Worm (Caenorhabditis elegans) whole organism, L2 larva: Measurements from ENCODE around the gene taf-7.2.

Source experiments
- C34F6.9 ChIP-seq: fragments of 150-350 bp; optimal IDR thresholded peaks from 2 replicates; lab custom pipeline; 2014; ENCODE audit warnings: missing biosample characterization, missing genetic modification characterization
- F13H6.1 ChIP-seq: sonication (generic microtip); optimal IDR thresholded peaks from 2 replicates; lab custom pipeline; 2016; ENCODE audit warnings: missing genetic modification characterization, missing compliant biosample characterization
- R02D3.7 ChIP-seq: fragments of 150-350 bp; optimal IDR thresholded peaks from 2 replicates; lab custom pipeline; 2014; ENCODE audit warnings: missing biosample characterization, missing genetic modification characterization
- ZK546.5 ChIP-seq: sonication (generic microtip); optimal IDR thresholded peaks from 2 replicates; lab custom pipeline; 2017; ENCODE audit warnings: missing biosample characterization, missing genetic modification characterization
- alr-1 ChIP-seq: fragments of 150-350 bp; optimal IDR thresholded peaks from 2 replicates; lab custom pipeline; 2014; ENCODE audit warnings: missing biosample characterization, missing genetic modification characterization
- aly-2 ChIP-seq: fragments of 150-350 bp; optimal IDR thresholded peaks from 2 replicates; lab custom pipeline; 2014; ENCODE audit warnings: missing biosample characterization, missing genetic modification characterization
- ama-1 ChIP-seq: fragments of 150-350 bp; optimal IDR thresholded peaks from 2 replicates; lab custom pipeline; 2018; ENCODE audit warnings: inconsistent platforms
- blmp-1 ChIP-seq: sonication (generic microtip); optimal IDR thresholded peaks from 2 replicates; lab custom pipeline; 2017; ENCODE audit warnings: missing genetic modification characterization, mild to moderate bottlenecking, missing compliant biosample characterization, antibody characterized with exemption, moderate library complexity; ENCODE audit not compliant: insufficient read depth
- ceh-16 ChIP-seq: fragments of 150-350 bp; optimal IDR thresholded peaks from 2 replicates; lab custom pipeline; 2014; ENCODE audit warnings: missing biosample characterization, missing genetic modification characterization
- crh-2 ChIP-seq: sonication (generic microtip); optimal IDR thresholded peaks from 2 replicates; lab custom pipeline; 2017; ENCODE audit warnings: missing biosample characterization, missing genetic modification characterization
- dmd-4 ChIP-seq: sonication (generic microtip); optimal IDR thresholded peaks from 2 replicates; lab custom pipeline; 2017; ENCODE audit warnings: missing biosample characterization, missing genetic modification characterization
- egl-27 ChIP-seq: sonication (generic microtip); optimal IDR thresholded peaks from 3 replicates; lab custom pipeline; 2017; ENCODE audit warnings: missing biosample characterization, missing genetic modification reagents, missing genetic modification characterization
- fos-1 ChIP-seq: fragments of 150-350 bp; optimal IDR thresholded peaks from 2 replicates; lab custom pipeline; 2014; ENCODE audit warnings: missing biosample characterization, missing genetic modification characterization
- lin-11 ChIP-seq: fragments of 150-350 bp; sonication (generic microtip); optimal IDR thresholded peaks from 2 replicates; lab custom pipeline; 2014; ENCODE audit warnings: missing biosample characterization, missing genetic modification characterization, inconsistent platforms, mixed read lengths
- lin-39 ChIP-seq: fragments of 150-350 bp; optimal IDR thresholded peaks from 2 replicates; lab custom pipeline; 2014; ENCODE audit warnings: missing biosample characterization, missing genetic modification reagents, missing genetic modification characterization
- lsy-2 ChIP-seq, 2 experiments: fragments of 150-350 bp in 1 of 2; sonication (generic microtip) in 1 of 2; optimal IDR thresholded peaks; 2 replicates each; lab custom pipeline; 2014 to 2017; ENCODE audit warnings: missing biosample characterization in 2 of 2, missing genetic modification characterization in 2 of 2
- mdl-1 ChIP-seq, 2 experiments: fragments of 150-350 bp in 1 of 2; sonication (generic microtip) in 1 of 2; optimal IDR thresholded peaks; 2 replicates each; lab custom pipeline; 2017; ENCODE audit warnings: missing biosample characterization in 2 of 2, missing genetic modification characterization in 2 of 2
- nhr-10 ChIP-seq: sonication (generic microtip); optimal IDR thresholded peaks from 2 replicates; lab custom pipeline; 2017; ENCODE audit warnings: missing biosample characterization, missing genetic modification characterization
- nhr-12 ChIP-seq: fragments of 150-350 bp; optimal IDR thresholded peaks from 2 replicates; lab custom pipeline; 2014; ENCODE audit warnings: missing biosample characterization, missing genetic modification characterization
- nhr-129 ChIP-seq: fragments of 150-350 bp; optimal IDR thresholded peaks from 2 replicates; lab custom pipeline; 2014; ENCODE audit warnings: missing biosample characterization, missing genetic modification characterization
- nhr-21 ChIP-seq: fragments of 150-350 bp; optimal IDR thresholded peaks from 2 replicates; lab custom pipeline; 2014; ENCODE audit warnings: missing biosample characterization, missing genetic modification characterization
- nhr-23 ChIP-seq: fragments of 150-350 bp; optimal IDR thresholded peaks from 2 replicates; lab custom pipeline; 2014; ENCODE audit warnings: missing biosample characterization, missing genetic modification reagents, missing genetic modification characterization
- nhr-25 ChIP-seq: fragments of 150-350 bp; sonication (generic microtip); optimal IDR thresholded peaks from 3 replicates; lab custom pipeline; 2014; ENCODE audit warnings: missing biosample characterization, missing genetic modification characterization
- nhr-6 ChIP-seq: fragments of 150-350 bp; optimal IDR thresholded peaks from 2 replicates; lab custom pipeline; 2014; ENCODE audit warnings: missing biosample characterization, missing genetic modification characterization
- peb-1 ChIP-seq: fragments of 150-350 bp; optimal IDR thresholded peaks from 2 replicates; lab custom pipeline; 2014; ENCODE audit warnings: missing biosample characterization, missing genetic modification characterization
- sem-4 ChIP-seq: fragments of 150-350 bp; optimal IDR thresholded peaks from 2 replicates; lab custom pipeline; 2014; ENCODE audit warnings: missing biosample characterization, missing genetic modification reagents, missing genetic modification characterization
- sma-3 ChIP-seq: sonication (generic microtip); optimal IDR thresholded peaks from 2 replicates; lab custom pipeline; 2016; ENCODE audit warnings: missing genetic modification reagents, missing genetic modification characterization, missing compliant biosample characterization
- sma-9 ChIP-seq, 2 experiments: fragments of 150-350 bp in 1 of 2; sonication (generic microtip) in 1 of 2; optimal IDR thresholded peaks; 2 replicates each; lab custom pipeline; 2014 to 2016; ENCODE audit warnings: missing genetic modification characterization in 2 of 2, mild to moderate bottlenecking in 1 of 2, missing biosample characterization in 1 of 2, missing compliant biosample characterization in 1 of 2, missing genetic modification reagents in 1 of 2, moderate library complexity in 1 of 2
- snpc-4 ChIP-seq: fragments of 150-350 bp; optimal IDR thresholded peaks from 2 replicates; lab custom pipeline; 2014; ENCODE audit warnings: missing biosample characterization, missing genetic modification characterization
- unc-39 ChIP-seq: fragments of 150-350 bp; optimal IDR thresholded peaks from 2 replicates; lab custom pipeline; 2014; ENCODE audit warnings: missing biosample characterization, missing genetic modification characterization
- unc-55 ChIP-seq: fragments of 150-350 bp; sonication (generic microtip); optimal IDR thresholded peaks from 3 replicates; lab custom pipeline; 2014; ENCODE audit warnings: missing biosample characterization, missing genetic modification reagents, missing genetic modification characterization
- unc-62 ChIP-seq: fragments of 150-350 bp; optimal IDR thresholded peaks from 2 replicates; lab custom pipeline; 2014; ENCODE audit warnings: missing biosample characterization, missing genetic modification reagents, missing genetic modification characterization
- zag-1 ChIP-seq: fragments of 150-350 bp; optimal IDR thresholded peaks from 2 replicates; lab custom pipeline; 2014; ENCODE audit warnings: missing biosample characterization, missing genetic modification characterization
- ztf-1 ChIP-seq: fragments of 200-800 bp; sonication (Bioruptor generic); conservative IDR thresholded peaks from 2 replicates; pipeline ENCODE4 v1.3.6; 2022; ENCODE audit warnings: missing genetic modification characterization, missing compliant biosample characterization

Gene taf-7.2

ce11 chrIII:12668821-12669220, 4.4 kb downstream of the taf-7.2 start:
- no peak for TF ChIP-seq blmp-1 (tag; lab: Kevin White, UChicago)
- no peak for TF ChIP-seq dmd-4 (tag; lab: Kevin White, UChicago)
- no peak for TF ChIP-seq sma-9 (GFP tag; optimal IDR thresholded peaks at IDR 0.05; lab: Kevin White, UChicago)
- no peak for TF ChIP-seq sma-9 (tag; optimal IDR thresholded peaks at IDR 0.05; lab: Kevin White, UChicago)
- TF ChIP-seq R02D3.7, result no peak
- TF ChIP-seq crh-2 (tag; lab: Kevin White, UChicago), result no peak
- no peak for TF ChIP-seq nhr-12
- no peak for TF ChIP-seq ZK546.5 (tag; lab: Kevin White, UChicago)
- TF ChIP-seq nhr-21, result no peak
- TF ChIP-seq zag-1 (tag; lab: Kevin White, UChicago), result no peak
- no peak for TF ChIP-seq unc-62 (GFP tag; lab: Kevin White, UChicago)
- TF ChIP-seq sma-3, result no peak
- no peak for TF ChIP-seq ceh-16 (tag; lab: Kevin White, UChicago)
- no peak for TF ChIP-seq F13H6.1
- no peak for TF ChIP-seq aly-2 (tag; lab: Kevin White, UChicago)

DNA sequence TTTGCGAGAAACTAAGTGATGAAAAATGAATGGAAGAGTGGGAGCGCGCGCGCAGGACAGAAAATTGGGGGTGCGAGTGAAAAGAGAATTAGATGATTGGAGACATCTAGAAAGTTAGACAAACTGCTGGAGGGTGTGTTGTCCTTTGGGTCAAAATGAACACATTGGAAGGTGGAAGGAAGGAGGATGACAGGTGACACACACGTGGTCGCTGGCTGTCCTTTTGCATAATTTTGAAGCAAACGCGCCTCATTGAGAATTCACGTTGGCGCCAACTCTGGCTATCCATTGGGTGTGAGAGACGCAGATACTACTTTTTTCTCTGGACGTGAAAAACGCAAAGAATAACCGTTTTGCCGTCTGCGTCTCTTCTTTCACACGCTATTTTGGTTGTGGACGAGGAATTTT, 7.7 kb downstream of the taf-7.2 start:
- TF ChIP-seq nhr-25 (tag; lab: Kevin White, UChicago) (peak; percentile 42), lsy-2 (tag; optimal IDR thresholded peaks at IDR 0.05; lab: Kevin White, UChicago) (peak in 1 of 2 experiments; percentile 7), C34F6.9 (peak; percentile 38), nhr-21 (peak; percentile 24), nhr-129 (tag; lab: Kevin White, UChicago) (peak; percentile 72), fos-1 (tag; lab: Kevin White, UChicago) (peak; percentile 3), unc-55 (peak; percentile 3)

DNA sequence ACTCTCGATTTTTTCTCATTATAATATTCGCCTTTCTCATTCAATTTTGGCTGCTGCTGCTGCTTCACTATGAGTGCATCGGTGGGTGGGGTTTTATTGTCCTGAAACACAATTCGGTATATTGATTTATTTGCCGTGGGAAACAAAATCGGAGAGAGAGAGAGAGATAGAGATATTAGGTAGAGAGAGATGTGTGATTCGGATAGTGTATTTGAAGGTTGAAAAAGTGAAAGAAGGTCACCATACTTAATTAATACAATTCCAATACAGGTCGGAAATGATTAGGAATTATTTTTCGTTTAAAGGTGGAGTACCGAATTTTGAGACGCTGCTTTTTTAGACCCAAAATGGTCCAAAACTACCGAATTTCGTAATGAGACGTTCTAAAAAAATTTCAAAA, 11.0 kb downstream of the taf-7.2 start, which contains the start of gene tpst-1:
TSS of gene tpst-1 (minus strand) at position 101 of the 400 bp plus-strand sequence.
- TF ChIP-seq snpc-4 (tag; lab: Kevin White, UChicago) (no peak), peb-1 (tag; lab: Kevin White, UChicago) (no peak), ama-1 (lab: Kevin White, UChicago) (no peak), nhr-23 (tag; lab: Kevin White, UChicago) (no peak), mdl-1 (tag; optimal IDR thresholded peaks at IDR 0.05; lab: Kevin White, UChicago) (no peak), unc-62 (GFP tag; lab: Kevin White, UChicago) (no peak), ceh-16 (tag; lab: Kevin White, UChicago) (no peak), egl-27 (tag; lab: Kevin White, UChicago) (no peak), unc-55 (no peak), lin-11 (tag; lab: Kevin White, UChicago) (no peak), ztf-1 (GFP tag; lab: Robert Waterston, UW) (no peak), nhr-10 (tag; lab: Kevin White, UChicago) (no peak), aly-2 (tag; lab: Kevin White, UChicago) (no peak), fos-1 (tag; lab: Kevin White, UChicago) (no peak), blmp-1 (tag; lab: Kevin White, UChicago) (no peak), nhr-21 (no peak), lin-39 (tag; lab: Kevin White, UChicago) (no peak)

- no peak for TF ChIP-seq nhr-6 (tag; lab: Kevin White, UChicago)
These were observed 14.6 kb downstream of the taf-7.2 start for ce11 chrIII:12658649-12659048.

- TF ChIP-seq unc-62 (GFP tag; lab: Kevin White, UChicago), result no peak
- TF ChIP-seq egl-27 (tag; lab: Kevin White, UChicago), result no peak
- no peak for TF ChIP-seq sem-4
- no peak for TF ChIP-seq ztf-1 (GFP tag; lab: Robert Waterston, UW)
- no peak for TF ChIP-seq mdl-1 (tag; optimal IDR thresholded peaks at IDR 0.05; lab: Kevin White, UChicago)
- TF ChIP-seq nhr-12, result no peak
- no peak for TF ChIP-seq lin-39 (tag; lab: Kevin White, UChicago)
- no peak for TF ChIP-seq nhr-25 (tag; lab: Kevin White, UChicago)
- no peak for TF ChIP-seq lsy-2 (tag; optimal IDR thresholded peaks at IDR 0.05; lab: Kevin White, UChicago)
- no peak for TF ChIP-seq crh-2 (tag; lab: Kevin White, UChicago)
- no peak for TF ChIP-seq alr-1 (tag; lab: Kevin White, UChicago)
- TF ChIP-seq unc-55, result no peak
- no peak for TF ChIP-seq unc-39
These were observed 20.6 kb downstream of the taf-7.2 start for ce11 chrIII:12652609-12653008.
